Worm (Caenorhabditis elegans) whole organism, L1 larva: ENCODE data around the gene lag-2.

ENCODE experiments used
- alr-1 ChIP-seq: fragments of 200-800 bp; sonication (Bioruptor generic); optimal IDR thresholded peaks from 2 replicates; lab custom pipeline; 2018; ENCODE audit warnings: borderline replicate concordance, mild to moderate bottlenecking, missing genetic modification characterization, missing compliant biosample characterization
- aly-2 ChIP-seq: fragments of 150-350 bp; optimal IDR thresholded peaks from 2 replicates; lab custom pipeline; 2014; ENCODE audit warnings: missing biosample characterization, missing genetic modification characterization
- ceh-82 ChIP-seq, 3 experiments: fragments of 150-350 bp in 1 of 3; sonication (generic microtip) in 2 of 3; optimal IDR thresholded peaks; 2 replicates each; lab custom pipeline; 2014 to 2017; ENCODE audit warnings: missing biosample characterization in 3 of 3, missing genetic modification characterization in 3 of 3
- dpl-1 ChIP-seq, 3 experiments: fragments of 150-350 bp in 2 of 3; sonication (generic microtip) in 1 of 3; optimal IDR thresholded peaks; 2 replicates each; lab custom pipeline; 2014 to 2017; ENCODE audit warnings: missing biosample characterization in 3 of 3, missing genetic modification characterization in 3 of 3, missing genetic modification reagents in 3 of 3
- elt-3 ChIP-seq, 6 experiments: fragments of 150-350 bp in 1 of 6; sonication (generic microtip); optimal IDR thresholded peaks; 2 replicates each; lab custom pipeline; 2017 to 2018; ENCODE audit warnings: missing biosample characterization in 6 of 6, missing genetic modification characterization in 6 of 6, inconsistent platforms in 1 of 6
- lin-15B ChIP-seq: fragments of 150-350 bp; sonication (generic microtip); optimal IDR thresholded peaks from 3 replicates; lab custom pipeline; 2014; ENCODE audit warnings: missing biosample characterization, missing genetic modification characterization
- lin-39 ChIP-seq: fragments of 150-350 bp; optimal IDR thresholded peaks from 2 replicates; lab custom pipeline; 2014; ENCODE audit warnings: missing biosample characterization, missing genetic modification reagents, missing genetic modification characterization
- nhr-11 ChIP-seq: fragments of 150-350 bp; optimal IDR thresholded peaks from 2 replicates; lab custom pipeline; 2014; ENCODE audit warnings: missing biosample characterization, missing genetic modification characterization
- nhr-237 ChIP-seq: fragments of 150-350 bp; optimal IDR thresholded peaks from 2 replicates; lab custom pipeline; 2014; ENCODE audit warnings: missing biosample characterization, missing genetic modification characterization
- snpc-4 ChIP-seq: fragments of 150-350 bp; optimal IDR thresholded peaks from 2 replicates; lab custom pipeline; 2014; ENCODE audit warnings: missing biosample characterization, missing genetic modification characterization
- sptf-1 ChIP-seq: fragments of 150-350 bp; optimal IDR thresholded peaks from 2 replicates; lab custom pipeline; 2014; ENCODE audit warnings: missing biosample characterization, missing genetic modification characterization
- tbx-2 ChIP-seq: sonication (generic microtip); optimal IDR thresholded peaks from 2 replicates; lab custom pipeline; 2016; ENCODE audit warnings: missing genetic modification characterization, missing compliant biosample characterization
- unc-130 ChIP-seq: fragments of 150-350 bp; optimal IDR thresholded peaks from 2 replicates; lab custom pipeline; 2017; ENCODE audit warnings: missing biosample characterization, missing genetic modification characterization, inconsistent platforms
- zag-1 ChIP-seq: fragments of 150-350 bp; optimal IDR thresholded peaks from 2 replicates; lab custom pipeline; 2014; ENCODE audit warnings: missing biosample characterization, missing genetic modification characterization

ce11 chrV:3165438-3165837 is 22.7 kb upstream of the lag-2 start, which contains the start of gene C36C5.14:
- TF ChIP-seq aly-2 (tag; lab: Kevin White, UChicago) = no peak
- no peak for TF ChIP-seq nhr-11 (tag; lab: Kevin White, UChicago)
- no peak for TF ChIP-seq dpl-1 (GFP tag; optimal IDR thresholded peaks at IDR 0.05; lab: Kevin White, UChicago)
- no peak for TF ChIP-seq ceh-82 (tag; optimal IDR thresholded peaks at IDR 0.05; lab: Kevin White, UChicago)
- no peak for TF ChIP-seq elt-3 (tag; optimal IDR thresholded peaks at IDR 0.05; lab: Kevin White, UChicago)
- TF ChIP-seq sptf-1 (tag; lab: Kevin White, UChicago) = no peak
- TF ChIP-seq lin-15B = no peak
- TF ChIP-seq zag-1 = no peak
- TF ChIP-seq snpc-4 = no peak
- TF ChIP-seq nhr-237 = no peak
- TF ChIP-seq tbx-2 (tag; lab: Kevin White, UChicago) = no peak
- no peak for TF ChIP-seq lin-39 (tag; lab: Kevin White, UChicago)
- TF ChIP-seq alr-1 (tag; lab: Kevin White, UChicago) = no peak
- TF ChIP-seq unc-130 (tag; lab: Kevin White, UChicago) = no peak
